Worm (Caenorhabditis elegans): ENCODE results near the gene F38B6.6.

The F38B6.6 gene

ce11 chrX:6665129-6665858 lies 24.6 kb downstream of the F38B6.6 start (continued):
- no peak for TF ChIP-seq lin-15B (tag; optimal IDR thresholded peaks at IDR 0.05)
- peak; percentile 27 for TF ChIP-seq elt-2 (tag; optimal IDR thresholded peaks at IDR 0.05)
- no peak for TF ChIP-seq zag-1 (tag; optimal IDR thresholded peaks at IDR 0.05)
- no peak for TF ChIP-seq sox-4 (tag; optimal IDR thresholded peaks at IDR 0.05)
- no peak for TF ChIP-seq lin-39 (tag; optimal IDR thresholded peaks at IDR 0.05)
- no peak for TF ChIP-seq F16B12.6 (tag; optimal IDR thresholded peaks at IDR 0.05)
- no peak for TF ChIP-seq fkh-4 (tag; optimal IDR thresholded peaks at IDR 0.05; ENCODE audit: borderline replicate concordance)
- no peak for TF ChIP-seq mef-2 (tag; optimal IDR thresholded peaks at IDR 0.05)
- no peak for TF ChIP-seq elt-3 (tag; optimal IDR thresholded peaks at IDR 0.05)
- no peak for TF ChIP-seq nhr-19 (GFP tag; conservative IDR thresholded peaks at IDR 0.05)
- no peak for TF ChIP-seq hlh-17 (GFP tag; optimal IDR thresholded peaks at IDR 0.05; ENCODE audit: borderline replicate concordance)
- no peak for TF ChIP-seq isw-1 (GFP tag; IDR thresholded peaks at IDR 0.05)
- TF ChIP-seq egl-27 (tag; optimal IDR thresholded peaks at IDR 0.05) = no peak
- no peak for TF ChIP-seq unc-86 (tag; optimal IDR thresholded peaks at IDR 0.05)
- TF ChIP-seq ceh-90 (tag; optimal IDR thresholded peaks at IDR 0.05) = no peak
- peak; percentile 46 for TF ChIP-seq dsc-1 (tag; optimal IDR thresholded peaks at IDR 0.05)
- TF ChIP-seq nhr-20 (tag; optimal IDR thresholded peaks at IDR 0.05) = peak; percentile 16
- no peak for TF ChIP-seq nhr-84 (tag; optimal IDR thresholded peaks at IDR 0.05)
- no peak for TF ChIP-seq Y116A8C.19 (tag; optimal IDR thresholded peaks at IDR 0.05; ENCODE audit: borderline replicate concordance)
- TF ChIP-seq ceh-88 (GFP tag; IDR thresholded peaks at IDR 0.05) = no peak
- no peak for TF ChIP-seq hlh-4 (tag; optimal IDR thresholded peaks at IDR 0.05)
- no peak for TF ChIP-seq swsn-7 (tag; optimal IDR thresholded peaks at IDR 0.05)
- TF ChIP-seq lin-14 (GFP tag; optimal IDR thresholded peaks at IDR 0.05) = no peak
- TF ChIP-seq fos-1 (tag; optimal IDR thresholded peaks at IDR 0.05) = no peak
- TF ChIP-seq fkh-8 (tag; optimal IDR thresholded peaks at IDR 0.05) = peak; percentile 12
- no peak for TF ChIP-seq tlp-1 (tag; optimal IDR thresholded peaks at IDR 0.05)
- no peak for TF ChIP-seq ces-1 (GFP tag; optimal IDR thresholded peaks at IDR 0.05)
- TF ChIP-seq ztf-4 (tag; optimal IDR thresholded peaks at IDR 0.05) = no peak
- no peak for TF ChIP-seq xbp-1 (tag; optimal IDR thresholded peaks at IDR 0.05)
- TF ChIP-seq mab-9 (GFP tag; IDR thresholded peaks at IDR 0.05) = no peak
- TF ChIP-seq ets-5 (GFP tag; IDR thresholded peaks at IDR 0.05) = no peak
- TF ChIP-seq fkh-10 (GFP tag; optimal IDR thresholded peaks at IDR 0.05) = no peak
- no peak for TF ChIP-seq jun-1 (tag; optimal IDR thresholded peaks at IDR 0.05)
- TF ChIP-seq hpl-2 (GFP tag; optimal IDR thresholded peaks at IDR 0.05) = no peak
- no peak for TF ChIP-seq nhr-237 (tag; optimal IDR thresholded peaks at IDR 0.05)

ce11 chrX:6663780-6664437 lies 26.0 kb downstream of the F38B6.6 start:
- no peak for TF ChIP-seq unc-62 (GFP tag; optimal IDR thresholded peaks at IDR 0.05)
- peak; percentile 51 for TF ChIP-seq blmp-1 (tag; optimal IDR thresholded peaks at IDR 0.05)
- peak in 2 of 6 experiments; percentile 20 to 74 for TF ChIP-seq elt-3 (tag; optimal IDR thresholded peaks at IDR 0.05)
- TF ChIP-seq fkh-4 (tag; optimal IDR thresholded peaks at IDR 0.05; ENCODE audit: borderline replicate concordance) = no peak
- no peak for TF ChIP-seq ceh-90 (tag; optimal IDR thresholded peaks at IDR 0.05)
- no peak for TF ChIP-seq hlh-17 (GFP tag; optimal IDR thresholded peaks at IDR 0.05; ENCODE audit: borderline replicate concordance)
- no peak for TF ChIP-seq fkh-10 (GFP tag; optimal IDR thresholded peaks at IDR 0.05)
- TF ChIP-seq efl-1 (optimal IDR thresholded peaks at IDR 0.05) = no peak
- TF ChIP-seq efl-1 (GFP tag; optimal IDR thresholded peaks at IDR 0.05 in 1 of 2) = peak in 1 of 2 experiments; percentile 59
- TF ChIP-seq pqm-1 (tag; optimal IDR thresholded peaks at IDR 0.05) = no peak
- no peak for TF ChIP-seq C34B4.2 (tag; optimal IDR thresholded peaks at IDR 0.05)
- peak; percentile 44 for TF ChIP-seq ztf-4 (tag; optimal IDR thresholded peaks at IDR 0.05)
- no peak for TF ChIP-seq swsn-7 (tag; optimal IDR thresholded peaks at IDR 0.05)
- no peak for TF ChIP-seq pax-3 (tag; optimal IDR thresholded peaks at IDR 0.05)
- TF ChIP-seq nhr-19 (GFP tag; conservative IDR thresholded peaks at IDR 0.05) = no peak
- TF ChIP-seq nhr-90 (tag; optimal IDR thresholded peaks at IDR 0.05; ENCODE audit: poor library complexity) = peak; percentile 5
- TF ChIP-seq nhr-71 (tag; optimal IDR thresholded peaks at IDR 0.05) = peak; percentile 22
- TF ChIP-seq nhr-85 (tag) = peak; percentile 73
- peak; percentile 42 for TF ChIP-seq nhr-20 (tag; optimal IDR thresholded peaks at IDR 0.05)
- TF ChIP-seq efl-3 (GFP tag; optimal IDR thresholded peaks at IDR 0.05) = no peak
- TF ChIP-seq dpl-1 (GFP tag; optimal IDR thresholded peaks at IDR 0.05) = no peak
- TF ChIP-seq tbx-2 (tag; optimal IDR thresholded peaks at IDR 0.05) = peak; percentile 53
- TF ChIP-seq egl-27 (tag; optimal IDR thresholded peaks at IDR 0.05) = no peak
- TF ChIP-seq lin-14 (GFP tag; optimal IDR thresholded peaks at IDR 0.05) = peak; percentile 19
- TF ChIP-seq grh-1 (GFP tag; IDR thresholded peaks at IDR 0.05) = no peak

Data from whole organism, L1 larva.